Fruit fly (Drosophila melanogaster): ENCODE results near the gene CG45122.

DNA sequence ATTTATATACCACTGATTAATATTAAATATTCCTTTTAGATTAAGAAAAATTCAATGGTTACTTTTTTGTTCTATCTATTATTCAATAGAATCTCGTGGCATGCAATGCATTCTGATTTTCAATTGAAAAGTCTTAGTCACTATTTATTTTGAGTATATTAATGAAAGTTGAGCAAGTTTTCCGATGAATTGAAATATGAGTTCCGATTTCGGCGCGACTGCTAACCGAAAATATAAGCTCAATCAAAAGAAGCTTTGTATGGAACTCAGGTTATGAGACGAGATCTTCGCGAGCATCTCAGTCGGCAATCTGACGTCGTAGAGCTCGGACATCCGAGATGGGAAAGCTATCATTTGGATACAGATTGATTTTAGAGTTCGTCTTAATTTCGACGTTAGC lies 5.9 kb upstream of the CG45122 start, which contains the start of gene CG11668:
- TF ChIP-seq CG7839 (tag; optimal IDR thresholded peaks at IDR 0.05) = no peak
- TF ChIP-seq CG7745 (tag; optimal IDR thresholded peaks at IDR 0.05) = no peak
- no peak for TF ChIP-seq Mrtf (GFP tag; IDR thresholded peaks at IDR 0.05)
- TF ChIP-seq CG3163 (GFP tag; optimal IDR thresholded peaks at IDR 0.05) = no peak
- no peak for TF ChIP-seq CG11695 (GFP tag; IDR thresholded peaks at IDR 0.05)
- no peak for TF ChIP-seq Mes4 (GFP tag; optimal IDR thresholded peaks at IDR 0.05)
- TF ChIP-seq esg (GFP tag; conservative IDR thresholded peaks at IDR 0.05) = no peak
- no peak for TF ChIP-seq H2.0 (GFP tag; IDR thresholded peaks at IDR 0.05)
- no peak for TF ChIP-seq Dp (GFP tag; optimal IDR thresholded peaks at IDR 0.05)
- TF ChIP-seq tgo (GFP tag; IDR thresholded peaks at IDR 0.05) = no peak
- no peak for TF ChIP-seq Dref (GFP tag; IDR thresholded peaks at IDR 0.05)
- TF ChIP-seq zfh2 (GFP tag; optimal IDR thresholded peaks at IDR 0.05) = no peak
